Fruit fly (Drosophila melanogaster) whole organism, pupa: Measurements from ENCODE around the gene CG14613.

Experiments used
- CG4496 ChIP-seq: fragments of 200-800 bp; sonication (Bioruptor generic); IDR thresholded peaks from 3 replicates; pipeline ENCODE4 v1.3.6; 2022; ENCODE audit warnings: missing biosample characterization, missing genetic modification characterization
- CG8301 ChIP-seq: fragments of 200-800 bp; sonication (Bioruptor generic); optimal IDR thresholded peaks from 2 replicates; lab custom pipeline; 2018; ENCODE audit warnings: missing biosample characterization, mild to moderate bottlenecking, missing genetic modification characterization
- EcR ChIP-seq: fragments of 200-800 bp; sonication (Bioruptor generic); optimal IDR thresholded peaks from 3 replicates; lab custom pipeline; 2019; ENCODE audit warnings: missing biosample characterization, missing genetic modification characterization, mild to moderate bottlenecking, moderate library complexity, missing genetic modification reagents
- Pif1A ChIP-seq: fragments of 200-800 bp; sonication (Bioruptor generic); optimal IDR thresholded peaks from 3 replicates; lab custom pipeline; 2016; ENCODE audit warnings: missing biosample characterization, missing genetic modification characterization
- Pif1B ChIP-seq: fragments of 200-800 bp; sonication (Bioruptor generic); optimal IDR thresholded peaks from 3 replicates; lab custom pipeline; 2016; ENCODE audit warnings: missing biosample characterization, missing genetic modification characterization
- Snoo ChIP-seq: fragments of 200-800 bp; sonication (Bioruptor generic); optimal IDR thresholded peaks from 3 replicates; lab custom pipeline; 2017; ENCODE audit warnings: missing biosample characterization, mild to moderate bottlenecking, missing genetic modification characterization, inconsistent platforms
- rn ChIP-seq: fragments of 200-800 bp; sonication (Bioruptor generic); IDR thresholded peaks from 2 replicates; pipeline ENCODE4 v1.3.6; 2022; ENCODE audit warnings: missing biosample characterization, missing genetic modification characterization

dm6 chrX:22510776-22511175 is 39.0 kb upstream of the CG14613 start:
- TF ChIP-seq Snoo (no peak), Pif1A (GFP tag; lab: Kevin White, UChicago) (no peak), CG8301 (tag; lab: Kevin White, UChicago) (no peak), EcR (GFP tag; lab: Kevin White, UChicago) (no peak), CG4496 (no peak), rn (GFP tag; lab: Robert Waterston, UW) (no peak), Pif1B (GFP tag; lab: Kevin White, UChicago) (no peak)
